Fruit fly (Drosophila melanogaster) whole organism, embryonic: Measurements from ENCODE around the gene CG43203.

Experiments
- Bdp1 ChIP-seq: fragments of 200-800 bp; sonication (Bioruptor generic); optimal IDR thresholded peaks from 3 replicates; lab custom pipeline; 2016; ENCODE audit warnings: missing biosample characterization, missing genetic modification characterization
- Blimp-1 ChIP-seq: fragments of 200-800 bp; sonication (Bioruptor generic); optimal IDR thresholded peaks from 3 replicates; lab custom pipeline; 2018; ENCODE audit warnings: missing biosample characterization, missing genetic modification characterization, mild to moderate bottlenecking, moderate library complexity, missing genetic modification reagents
- CG10274 ChIP-seq: fragments of 200-800 bp; sonication (Bioruptor generic); optimal IDR thresholded peaks from 3 replicates; lab custom pipeline; 2017; ENCODE audit warnings: missing biosample characterization, mild to moderate bottlenecking, missing genetic modification characterization
- CG10959 ChIP-seq: fragments of 200-800 bp; sonication (Bioruptor generic); IDR thresholded peaks from 2 replicates; pipeline ENCODE4 v1.3.6; 2022; ENCODE audit warnings: missing biosample characterization, missing genetic modification characterization
- CG12942 ChIP-seq: fragments of 200-800 bp; sonication (Bioruptor generic); optimal IDR thresholded peaks from 3 replicates; lab custom pipeline; 2016; ENCODE audit warnings: missing biosample characterization, missing genetic modification characterization
- CG15011 ChIP-seq: fragments of 200-800 bp; sonication (Bioruptor generic); optimal IDR thresholded peaks from 3 replicates; lab custom pipeline; 2018; ENCODE audit warnings: missing biosample characterization, mild to moderate bottlenecking, missing genetic modification characterization
- CG17328 ChIP-seq: fragments of 200-800 bp; sonication (Bioruptor generic); IDR thresholded peaks from 2 replicates; pipeline ENCODE4 v1.3.6; 2022; ENCODE audit warnings: missing biosample characterization, missing genetic modification characterization
- CG17361 ChIP-seq: fragments of 200-800 bp; sonication (Bioruptor generic); IDR thresholded peaks from 3 replicates; pipeline ENCODE4 v1.3.6; 2022; ENCODE audit warnings: missing biosample characterization, missing genetic modification characterization
- CG17912 ChIP-seq: fragments of 200-800 bp; sonication (Bioruptor generic); optimal IDR thresholded peaks from 2 replicates; lab custom pipeline; 2018; ENCODE audit warnings: missing biosample characterization, mild to moderate bottlenecking, missing genetic modification characterization
- CG2129 ChIP-seq: fragments of 200-800 bp; sonication (Bioruptor generic); IDR thresholded peaks from 2 replicates; pipeline ENCODE4 v1.3.6; 2022; ENCODE audit warnings: missing biosample characterization, missing genetic modification characterization; ENCODE audit not compliant: partially characterized antibody
- CG2202 ChIP-seq: fragments of 200-800 bp; sonication (Bioruptor generic); optimal IDR thresholded peaks from 2 replicates; lab custom pipeline; 2018; ENCODE audit warnings: missing biosample characterization, mild to moderate bottlenecking, missing genetic modification characterization
- CG30020 ChIP-seq: fragments of 200-800 bp; optimal IDR thresholded peaks from 2 replicates; lab custom pipeline; 2019; ENCODE audit warnings: missing biosample characterization, mild to moderate bottlenecking, missing genetic modification characterization, moderate library complexity
- CG31388 ChIP-seq: fragments of 200-800 bp; sonication (Bioruptor generic); optimal IDR thresholded peaks from 2 replicates; lab custom pipeline; 2016; ENCODE audit warnings: missing biosample characterization, missing genetic modification characterization
- CG32532 ChIP-seq: fragments of 200-800 bp; sonication (Bioruptor generic); IDR thresholded peaks from 2 replicates; pipeline ENCODE4 v1.3.6; 2022; ENCODE audit warnings: missing biosample characterization, missing genetic modification characterization
- CG6654 ChIP-seq: fragments of 200-800 bp; sonication (Bioruptor generic); optimal IDR thresholded peaks from 2 replicates; lab custom pipeline; 2017; ENCODE audit warnings: missing biosample characterization, mild to moderate bottlenecking, missing genetic modification characterization
- CG9215 ChIP-seq: fragments of 200-800 bp; sonication (Bioruptor generic); IDR thresholded peaks from 2 replicates; pipeline ENCODE4 v1.3.6; 2022; ENCODE audit warnings: missing biosample characterization, missing genetic modification characterization
- CG9437 ChIP-seq: fragments of 200-800 bp; sonication (Bioruptor generic); optimal IDR thresholded peaks from 2 replicates; lab custom pipeline; 2018; ENCODE audit warnings: missing biosample characterization, mild to moderate bottlenecking, missing genetic modification characterization
- D19A ChIP-seq: fragments of 200-800 bp; optimal IDR thresholded peaks from 3 replicates; lab custom pipeline; 2019; ENCODE audit warnings: missing biosample characterization, mild to moderate bottlenecking, missing genetic modification characterization, moderate library complexity
- Dbx ChIP-seq: fragments of 200-800 bp; sonication (Bioruptor generic); IDR thresholded peaks from 3 replicates; pipeline ENCODE4 v1.3.6; 2022; ENCODE audit warnings: missing biosample characterization, missing genetic modification characterization
- Drgx ChIP-seq: fragments of 200-800 bp; sonication (Bioruptor generic); IDR thresholded peaks from 2 replicates; pipeline ENCODE4 v1.3.6; 2022; ENCODE audit warnings: missing biosample characterization, missing genetic modification characterization
- Ets65A ChIP-seq: fragments of 200-800 bp; sonication (Bioruptor generic); peaks from one replicate; lab custom pipeline; 2016; ENCODE audit warnings: missing biosample characterization, missing genetic modification characterization
- Six4 ChIP-seq: fragments of 200-800 bp; sonication (Bioruptor generic); optimal IDR thresholded peaks from 2 replicates; lab custom pipeline; 2016; ENCODE audit warnings: missing biosample characterization, missing genetic modification characterization
- Sry-δ ChIP-seq: fragments of 200-800 bp; sonication (Bioruptor generic); optimal IDR thresholded peaks from 2 replicates; lab custom pipeline; 2016; ENCODE audit warnings: missing biosample characterization, missing genetic modification characterization
- Ssrp ChIP-seq: fragments of 200-800 bp; sonication (Bioruptor generic); optimal IDR thresholded peaks from 2 replicates; lab custom pipeline; 2018; ENCODE audit warnings: missing biosample characterization, mild to moderate bottlenecking, missing genetic modification characterization, moderate library complexity
- YL-1 ChIP-seq: fragments of 200-800 bp; sonication (Bioruptor generic); optimal IDR thresholded peaks from 3 replicates; lab custom pipeline; 2017; ENCODE audit warnings: missing biosample characterization, mild to moderate bottlenecking, missing genetic modification characterization
- al ChIP-seq: fragments of 200-800 bp; sonication (Bioruptor generic); IDR thresholded peaks from 2 replicates; pipeline ENCODE4 v1.3.6; 2022; ENCODE audit warnings: missing biosample characterization, missing genetic modification characterization
- ap ChIP-seq: fragments of 200-800 bp; sonication (Bioruptor generic); IDR thresholded peaks from 2 replicates; pipeline ENCODE4 v1.3.6; 2022; ENCODE audit warnings: missing biosample characterization, missing genetic modification characterization
- bowl ChIP-seq: fragments of 200-800 bp; sonication (Bioruptor generic); IDR thresholded peaks from 2 replicates; pipeline ENCODE4 v1.3.6; 2022; ENCODE audit warnings: missing biosample characterization, missing genetic modification characterization
- cg ChIP-seq: fragments of 200-800 bp; sonication (Bioruptor generic); optimal IDR thresholded peaks from 3 replicates; lab custom pipeline; 2019; ENCODE audit warnings: missing biosample characterization, mild to moderate bottlenecking, missing genetic modification characterization, moderate library complexity
- dimm ChIP-seq: fragments of 200-800 bp; sonication (Bioruptor generic); IDR thresholded peaks from 2 replicates; pipeline ENCODE4 v1.3.6; 2022; ENCODE audit warnings: missing biosample characterization, missing genetic modification characterization
- exex ChIP-seq: fragments of 200-800 bp; sonication (Bioruptor generic); optimal IDR thresholded peaks from 4 replicates; lab custom pipeline; 2018; ENCODE audit warnings: missing biosample characterization, mild to moderate bottlenecking, missing genetic modification characterization, moderate library complexity
- fd96Cb ChIP-seq: fragments of 200-800 bp; sonication (Bioruptor generic); optimal IDR thresholded peaks from 2 replicates; lab custom pipeline; 2018; ENCODE audit warnings: missing biosample characterization, mild to moderate bottlenecking, missing genetic modification characterization, moderate library complexity
- gsb ChIP-seq: fragments of 200-800 bp; sonication (Bioruptor generic); IDR thresholded peaks from 2 replicates; pipeline ENCODE4 v1.3.6; 2022; ENCODE audit warnings: missing biosample characterization, missing genetic modification characterization
- hb ChIP-seq: fragments of 200-800 bp; sonication (Bioruptor generic); IDR thresholded peaks from 3 replicates; pipeline ENCODE4 v1.3.6; 2022; ENCODE audit warnings: missing biosample characterization, missing genetic modification characterization; ENCODE audit not compliant: partially characterized antibody
- insv ChIP-seq, 2 experiments: fragments of 200-800 bp; sonication (Bioruptor generic); optimal IDR thresholded peaks; 3 replicates each; lab custom pipeline; 2016 to 2018; ENCODE audit warnings: missing biosample characterization in 2 of 2, missing genetic modification characterization in 2 of 2
- kni ChIP-seq: fragments of 200-800 bp; sonication (Bioruptor generic); optimal IDR thresholded peaks from 3 replicates; lab custom pipeline; 2017; ENCODE audit warnings: mild to moderate bottlenecking, missing biosample characterization, missing genetic modification reagents, missing genetic modification characterization
- lbe ChIP-seq: fragments of 200-800 bp; sonication (Bioruptor generic); optimal IDR thresholded peaks from 2 replicates; lab custom pipeline; 2016; ENCODE audit warnings: missing biosample characterization, mild to moderate bottlenecking, missing genetic modification characterization
- nom ChIP-seq: fragments of 200-800 bp; sonication (Bioruptor generic); optimal IDR thresholded peaks from 2 replicates; lab custom pipeline; 2017; ENCODE audit warnings: missing biosample characterization, missing genetic modification characterization, mild to moderate bottlenecking, moderate library complexity, missing genetic modification reagents
- otp ChIP-seq: fragments of 200-800 bp; sonication (Bioruptor generic); IDR thresholded peaks from 3 replicates; pipeline ENCODE4, ENCODE4 v1.3.6; 2022; ENCODE audit warnings: missing biosample characterization, missing genetic modification characterization
- pros ChIP-seq: fragments of 200-800 bp; sonication (Bioruptor generic); optimal IDR thresholded peaks from 3 replicates; lab custom pipeline; 2019; ENCODE audit warnings: missing biosample characterization, mild to moderate bottlenecking, missing genetic modification characterization, moderate library complexity
- ranshi ChIP-seq: fragments of 200-800 bp; sonication (Bioruptor generic); IDR thresholded peaks from 2 replicates; pipeline ENCODE4 v1.3.6; 2022; ENCODE audit warnings: missing biosample characterization, missing genetic modification characterization
- sens-2 ChIP-seq: fragments of 200-800 bp; sonication (Bioruptor generic); IDR thresholded peaks from 2 replicates; pipeline ENCODE4 v1.3.6; 2022; ENCODE audit warnings: missing biosample characterization, missing genetic modification characterization
- sr ChIP-seq: fragments of 200-800 bp; sonication (Bioruptor generic); IDR thresholded peaks from 3 replicates; pipeline ENCODE4 v1.3.6; 2022; ENCODE audit warnings: missing biosample characterization, missing genetic modification characterization
- stwl ChIP-seq: fragments of 200-800 bp; sonication (Bioruptor generic); optimal IDR thresholded peaks from 3 replicates; lab custom pipeline; 2018; ENCODE audit warnings: missing biosample characterization, mild to moderate bottlenecking, missing genetic modification characterization, moderate library complexity
- unpg ChIP-seq: fragments of 200-800 bp; sonication (Bioruptor generic); optimal IDR thresholded peaks from 3 replicates; lab custom pipeline; 2018; ENCODE audit warnings: missing biosample characterization, mild to moderate bottlenecking, missing genetic modification characterization, moderate library complexity

The CG43203 gene

DNA sequence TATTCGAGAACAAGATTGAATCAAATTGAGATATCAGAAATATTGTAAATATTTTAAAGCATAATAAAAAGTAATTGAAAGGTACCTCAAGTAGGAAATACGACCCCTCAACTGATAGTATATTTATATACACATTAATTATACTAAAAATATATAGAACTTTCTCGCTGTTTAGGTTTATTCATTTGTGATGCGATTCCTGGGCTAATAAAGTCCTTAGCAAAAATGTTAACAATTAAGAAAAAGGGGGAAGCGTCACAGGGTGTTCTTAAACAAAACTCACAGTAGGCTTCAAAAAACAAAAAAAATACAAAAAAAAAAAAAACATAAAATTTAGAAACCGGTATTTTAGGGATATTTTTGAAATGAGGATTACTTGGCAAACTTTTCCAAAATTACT, at the start of gene CG43203:
TSS of gene CG43203 (plus strand) at position 301 of the 400 bp plus-strand sequence.
- TF ChIP-seq Ssrp (no peak), otp (no peak), al (GFP tag; lab: Robert Waterston, UW) (no peak), CG32532 (GFP tag; lab: Robert Waterston, UW) (no peak), ap (no peak), insv (GFP tag; optimal IDR thresholded peaks at IDR 0.05; lab: Kevin White, UChicago) (no peak), CG10274 (GFP tag; lab: Kevin White, UChicago) (no peak), YL-1 (no peak), Sry-δ (no peak), bowl (no peak), CG31388 (no peak), unpg (no peak)
- TF ChIP-seq, all 482 proteins: peak for 0

DNA sequence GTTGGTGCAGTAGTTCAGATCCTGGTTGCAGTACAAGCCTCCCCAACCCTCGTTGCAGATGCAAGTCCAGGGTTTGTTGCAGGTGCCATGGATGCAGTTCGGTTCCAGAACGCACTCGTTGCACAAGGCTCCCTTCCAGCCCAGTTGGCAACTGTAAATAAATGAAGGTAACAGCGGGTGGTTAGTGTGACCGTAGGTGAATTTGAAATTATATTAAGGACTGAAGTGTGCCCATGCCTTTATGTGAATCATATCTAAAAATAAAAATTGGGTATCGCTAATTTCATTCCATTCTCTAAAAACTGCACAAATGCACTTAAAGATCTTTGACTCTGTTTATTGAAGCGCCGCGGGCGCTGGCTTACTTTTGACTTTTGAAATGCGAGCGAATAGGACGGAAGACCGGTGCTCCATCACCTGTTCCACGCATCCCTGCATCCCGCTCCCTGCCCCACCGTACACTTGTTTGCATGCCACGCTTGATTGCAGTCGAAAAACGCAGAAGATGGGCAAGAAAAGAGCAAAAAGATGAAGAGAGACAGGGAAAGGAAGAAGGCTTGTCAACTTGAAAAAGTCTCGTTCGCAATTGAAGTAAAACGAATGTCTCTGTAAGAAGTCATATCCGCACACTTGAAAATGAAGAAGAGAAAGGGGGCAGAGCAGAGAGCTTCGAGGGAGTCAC, 47.3 kb upstream of the CG43203 start:
- TF ChIP-seq CG30020 (no peak), CG9215 (GFP tag; lab: Robert Waterston, UW) (no peak), CG2129 (GFP tag; lab: Robert Waterston, UW) (no peak), Ets65A (GFP tag; lab: Kevin White, UChicago) (peak; percentile 6), fd96Cb (tag; lab: Kevin White, UChicago) (no peak), stwl (tag; lab: Kevin White, UChicago) (peak; percentile 95), D19A (tag; lab: Kevin White, UChicago) (no peak)

DNA sequence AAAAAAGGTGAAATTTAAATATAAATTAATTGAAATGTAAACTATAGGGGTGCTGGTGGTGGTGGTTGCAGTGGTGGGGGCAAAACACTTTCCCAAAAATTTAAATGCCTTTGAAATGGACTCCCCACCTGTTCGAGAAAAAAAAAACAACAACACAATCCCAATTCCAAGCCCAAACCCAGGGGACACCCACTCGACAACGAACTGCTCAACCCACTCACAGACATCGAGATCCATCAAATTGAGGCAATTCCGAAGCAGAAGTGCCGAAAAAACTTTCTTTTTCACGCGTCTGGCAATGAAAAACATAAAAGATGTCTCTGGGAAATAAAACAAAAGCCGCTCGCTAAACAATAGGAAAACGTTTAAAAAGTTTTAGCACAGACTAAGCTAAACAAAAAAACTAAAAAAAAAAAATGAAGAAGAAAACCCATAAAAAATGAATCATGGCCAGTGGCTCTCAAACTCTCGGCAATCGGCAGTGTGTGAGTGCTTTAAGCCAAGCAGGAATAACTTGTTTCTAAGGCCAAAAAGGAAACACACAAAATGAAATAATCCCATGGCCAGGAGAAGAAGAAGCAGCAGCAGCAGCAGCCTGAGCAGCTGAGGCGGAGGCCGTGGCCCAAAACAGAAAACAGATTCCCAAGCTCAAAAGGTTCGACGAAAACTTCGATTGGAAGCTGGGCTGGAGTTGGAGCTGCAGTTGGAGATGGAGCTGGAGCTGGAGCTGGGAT, 44.9 kb upstream of the CG43203 start:
- TF ChIP-seq nom (GFP tag; lab: Kevin White, UChicago): peak; percentile 27
- TF ChIP-seq CG12942 (GFP tag; lab: Kevin White, UChicago): no peak
- peak; percentile 40 for TF ChIP-seq CG6654 (GFP tag; lab: Kevin White, UChicago)
- no peak for TF ChIP-seq Bdp1 (GFP tag; lab: Kevin White, UChicago)
- peak; percentile 50 for TF ChIP-seq Blimp-1
- TF ChIP-seq CG10959 (GFP tag; lab: Robert Waterston, UW): no peak
- no peak for TF ChIP-seq gsb
- TF ChIP-seq dimm (GFP tag; lab: Robert Waterston, UW): no peak
- no peak for TF ChIP-seq exex (tag; lab: Kevin White, UChicago)
- TF ChIP-seq sens-2 (GFP tag; lab: Robert Waterston, UW): no peak
- no peak for TF ChIP-seq ranshi (GFP tag; lab: Robert Waterston, UW)
- peak; percentile 55; the same call in 2 of the 3 replicates for TF ChIP-seq sr (GFP tag; lab: Robert Waterston, UW)

DNA sequence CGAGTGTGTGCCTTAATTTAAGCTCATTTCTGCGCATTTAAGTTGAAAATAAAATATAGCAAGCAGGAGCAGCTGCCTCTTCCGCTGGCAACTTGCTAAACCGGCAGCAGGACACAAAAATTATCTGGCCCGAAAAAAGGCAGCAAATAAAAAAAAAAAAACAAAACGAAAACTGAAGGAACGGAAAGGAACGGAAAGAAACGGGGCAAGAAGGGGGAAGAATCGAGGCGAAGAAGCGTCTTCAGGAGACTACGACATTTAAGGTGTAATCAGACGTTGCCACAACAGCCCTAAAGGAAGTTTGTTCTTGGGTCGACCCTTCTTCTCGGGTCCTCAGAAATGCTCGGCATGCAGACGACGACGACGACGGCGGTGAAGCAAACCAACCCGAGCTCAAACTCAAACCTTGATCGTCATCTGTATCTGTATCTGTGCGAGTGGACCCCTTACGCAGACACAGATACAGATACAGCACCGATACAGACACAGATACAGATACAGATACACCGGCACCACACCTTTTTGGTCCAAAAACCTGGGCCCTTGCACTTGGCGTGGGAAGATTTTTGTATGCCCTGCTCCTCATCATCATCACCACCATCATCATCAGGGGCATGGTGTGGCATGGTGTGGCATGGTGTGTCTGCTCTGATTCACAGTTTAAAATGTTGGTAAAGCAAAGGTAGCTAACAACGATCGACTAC, 43.3 kb upstream of the CG43203 start:
- TF ChIP-seq Ets65A (GFP tag; lab: Kevin White, UChicago): no peak
- TF ChIP-seq Six4: no peak
- no peak for TF ChIP-seq Dbx (GFP tag; lab: Robert Waterston, UW)
- no peak for TF ChIP-seq CG17912
- TF ChIP-seq Drgx (GFP tag; lab: Robert Waterston, UW): no peak
- TF ChIP-seq pros (GFP tag; lab: Kevin White, UChicago): peak; percentile 53
- no peak for TF ChIP-seq CG9437 (GFP tag; lab: Kevin White, UChicago)
- no peak for TF ChIP-seq CG17328 (GFP tag; lab: Robert Waterston, UW)
- TF ChIP-seq kni (GFP tag; lab: Kevin White, UChicago): peak; percentile 90
- peak; percentile 72 for TF ChIP-seq cg (GFP tag; lab: Kevin White, UChicago)
- TF ChIP-seq CG17361: no peak
- TF ChIP-seq lbe (GFP tag; lab: Kevin White, UChicago): peak; percentile 21
- no peak for TF ChIP-seq CG15011 (GFP tag; lab: Kevin White, UChicago)
- TF ChIP-seq CG2202 (tag; lab: Kevin White, UChicago): no peak
- no peak for TF ChIP-seq hb (GFP tag; lab: Robert Waterston, UW)
